Fruit fly (Drosophila melanogaster): ENCODE measurements around the gene BBS5.

BBS5 gene

DNA sequence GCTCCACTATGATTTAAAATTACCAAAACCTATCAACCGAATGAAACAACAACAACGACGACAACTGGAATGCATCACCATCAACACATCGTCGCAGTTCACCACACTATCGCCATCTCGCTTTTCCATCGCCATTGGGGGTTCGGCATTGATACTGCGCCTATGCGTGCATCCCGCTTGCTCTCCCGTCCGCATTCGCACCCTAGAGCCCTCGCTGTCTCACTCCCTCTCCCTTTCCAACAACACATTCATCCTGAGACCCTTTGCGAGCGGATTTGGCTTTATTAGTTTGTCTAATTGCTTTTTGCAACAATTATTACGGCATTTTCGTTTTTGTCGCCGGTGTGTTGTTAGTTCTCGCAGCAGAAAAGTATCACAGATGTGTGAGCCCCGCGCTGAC is 19.2 kb downstream of the BBS5 start (continued):
- TF ChIP-seq CG13624 (GFP tag; optimal IDR thresholded peaks at IDR 0.05), result no peak
- TF ChIP-seq CG6854 (GFP tag; optimal IDR thresholded peaks at IDR 0.05), result no peak
- TF ChIP-seq CG32772 (GFP tag; IDR thresholded peaks at IDR 0.05), result no peak
- TF ChIP-seq CG1602 (GFP tag; optimal IDR thresholded peaks at IDR 0.05), result no peak
- TF ChIP-seq CG8290 (GFP tag; optimal IDR thresholded peaks at IDR 0.05), result no peak
- no peak for TF ChIP-seq CG8290 (tag; optimal IDR thresholded peaks at IDR 0.05)
- TF ChIP-seq abd-A (tag; optimal IDR thresholded peaks at IDR 0.05), result peak; percentile 41
- no peak for TF ChIP-seq cato (GFP tag; optimal IDR thresholded peaks at IDR 0.05; ENCODE audit: borderline replicate concordance)
- TF ChIP-seq CG17359 (tag; optimal IDR thresholded peaks at IDR 0.05), result no peak
- TF ChIP-seq pum (GFP tag; optimal IDR thresholded peaks at IDR 0.05), result no peak
- no peak for TF ChIP-seq Doc3 (GFP tag; IDR thresholded peaks at IDR 0.05; ENCODE audit: partially characterized antibody)
- no peak for TF ChIP-seq CG30431 (GFP tag; optimal IDR thresholded peaks at IDR 0.05)
- TF ChIP-seq CG10274 (GFP tag; optimal IDR thresholded peaks at IDR 0.05), result no peak
- TF ChIP-seq CG6654 (GFP tag; optimal IDR thresholded peaks at IDR 0.05), result no peak
- peak; percentile 90 for TF ChIP-seq D (optimal IDR thresholded peaks at IDR 0.05)
- TF ChIP-seq D (GFP tag; optimal IDR thresholded peaks at IDR 0.05), result no peak
- no peak for TF ChIP-seq prd (optimal IDR thresholded peaks at IDR 0.05)
- 0 out of 3 replicates have a peak, but pooled peaks have one; percentile 13 for TF ChIP-seq prd (GFP tag; IDR thresholded peaks at IDR 0.05)
- TF ChIP-seq cwo (GFP tag; optimal IDR thresholded peaks at IDR 0.05), result no peak
- TF ChIP-seq CG7839 (tag; optimal IDR thresholded peaks at IDR 0.05), result no peak
- no peak for TF ChIP-seq ap (GFP tag; IDR thresholded peaks at IDR 0.05)
- TF ChIP-seq CG12155 (GFP tag; optimal IDR thresholded peaks at IDR 0.05), result no peak
- no peak for TF ChIP-seq slbo (GFP tag; IDR thresholded peaks at IDR 0.05)
- no peak for TF ChIP-seq Ptx1 (GFP tag; IDR thresholded peaks at IDR 0.05)
- TF ChIP-seq Atf3 (GFP tag; optimal IDR thresholded peaks at IDR 0.05), result no peak
- no peak for TF ChIP-seq Ssrp (tag; optimal IDR thresholded peaks at IDR 0.05)
- no peak for TF ChIP-seq CG2120 (GFP tag; optimal IDR thresholded peaks at IDR 0.05)
- TF ChIP-seq CG8944 (GFP tag; optimal IDR thresholded peaks at IDR 0.05), result no peak
- no peak for TF ChIP-seq yki (optimal IDR thresholded peaks at IDR 0.05)
- TF ChIP-seq CG15011 (GFP tag; optimal IDR thresholded peaks at IDR 0.05), result no peak
- no peak for TF ChIP-seq Atf-2 (GFP tag; optimal IDR thresholded peaks at IDR 0.05)
- TF ChIP-seq Sin3A (optimal IDR thresholded peaks at IDR 0.05), result no peak
- no peak for TF ChIP-seq CG3847 (GFP tag; IDR thresholded peaks at IDR 0.05)
- no peak for TF ChIP-seq Poxn (GFP tag; IDR thresholded peaks at IDR 0.05)
- TF ChIP-seq CG6791 (GFP tag; IDR thresholded peaks at IDR 0.05; ENCODE audit: partially characterized antibody), result no peak
- no peak for TF ChIP-seq CG7745 (tag; optimal IDR thresholded peaks at IDR 0.05)
- no peak for TF ChIP-seq ind (GFP tag; optimal IDR thresholded peaks at IDR 0.05)
- no peak for TF ChIP-seq crp (GFP tag; optimal IDR thresholded peaks at IDR 0.05)
- no peak for TF ChIP-seq CG1529 (GFP tag; optimal IDR thresholded peaks at IDR 0.05)
- TF ChIP-seq Spps (tag; optimal IDR thresholded peaks at IDR 0.05), result no peak
- TF ChIP-seq pan (optimal IDR thresholded peaks at IDR 0.05), result peak in 1 of 2 experiments; percentile 0
- TF ChIP-seq pan (GFP tag; optimal IDR thresholded peaks at IDR 0.05 in 1 of 2, IDR thresholded peaks at IDR 0.05 in 1 of 2), result no peak
- TF ChIP-seq CG17568 (GFP tag; optimal IDR thresholded peaks at IDR 0.05), result no peak
- no peak for TF ChIP-seq mam (GFP tag; optimal IDR thresholded peaks at IDR 0.05)
- no peak for TF ChIP-seq CG7556 (GFP tag; optimal IDR thresholded peaks at IDR 0.05)
- TF ChIP-seq CG16813 (GFP tag; IDR thresholded peaks at IDR 0.05; ENCODE audit: partially characterized antibody), result peak; percentile 35; the same call in 1 of the 3 replicates
- no peak for TF ChIP-seq gsb (GFP tag; IDR thresholded peaks at IDR 0.05)
- TF ChIP-seq ac (GFP tag; optimal IDR thresholded peaks at IDR 0.05), result no peak
- no peak for TF ChIP-seq CG10565 (GFP tag; optimal IDR thresholded peaks at IDR 0.05)
- TF ChIP-seq CG4404 (GFP tag; IDR thresholded peaks at IDR 0.05), result no peak
- TF ChIP-seq nerfin-1 (tag; optimal IDR thresholded peaks at IDR 0.05), result peak; percentile 34
- no peak for TF ChIP-seq Doc2 (GFP tag; IDR thresholded peaks at IDR 0.05)
- TF ChIP-seq CG33557 (GFP tag; optimal IDR thresholded peaks at IDR 0.05), result no peak
- no peak for TF ChIP-seq en (GFP tag; optimal IDR thresholded peaks at IDR 0.05)
